Fruit fly (Drosophila melanogaster): ENCODE data around the gene CG34166.

Gene CG34166

DNA sequence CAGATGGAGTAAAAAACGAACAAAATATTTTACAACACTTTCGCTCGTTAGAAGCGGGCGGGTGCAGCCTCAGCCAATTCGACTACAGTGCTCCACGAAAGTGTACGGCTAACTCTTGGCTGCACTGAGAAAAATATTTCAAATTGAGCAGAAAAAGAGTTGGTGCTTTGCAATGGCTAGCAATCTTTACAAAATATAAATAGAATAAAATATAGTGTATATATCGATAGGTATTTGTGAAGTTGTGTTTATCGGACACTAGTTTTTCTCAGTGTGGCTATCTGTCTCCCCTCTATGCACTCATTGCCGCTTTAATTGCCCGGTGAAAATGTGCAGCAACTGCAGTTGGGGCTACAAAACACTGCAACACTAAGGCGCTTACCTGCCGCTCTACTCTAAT, 41.5 kb upstream of the CG34166 start (continued):
- TF ChIP-seq D (optimal IDR thresholded peaks at IDR 0.05): no peak
- peak; percentile 48 for TF ChIP-seq D (GFP tag; optimal IDR thresholded peaks at IDR 0.05)
- peak; percentile 58 for TF ChIP-seq Ada2b (GFP tag; IDR thresholded peaks at IDR 0.05)
- TF ChIP-seq salm (tag; optimal IDR thresholded peaks at IDR 0.05): peak; percentile 52
- TF ChIP-seq CG13775 (GFP tag; optimal IDR thresholded peaks at IDR 0.05): peak; percentile 46
- TF ChIP-seq CG10321 (GFP tag; IDR thresholded peaks at IDR 0.05): no peak
- TF ChIP-seq CG14014 (GFP tag; IDR thresholded peaks at IDR 0.05): peak; percentile 24; the same call in 1 of the 2 replicates
- no peak for TF ChIP-seq Side (GFP tag; optimal IDR thresholded peaks at IDR 0.05)
- TF ChIP-seq ranshi (GFP tag; IDR thresholded peaks at IDR 0.05): peak; percentile 78
- peak; percentile 61 for TF ChIP-seq CG9727 (GFP tag; optimal IDR thresholded peaks at IDR 0.05)
- TF ChIP-seq CG10979 (tag; optimal IDR thresholded peaks at IDR 0.05): peak; percentile 69
- TF ChIP-seq CG2889 (GFP tag; IDR thresholded peaks at IDR 0.05): 0 out of 3 replicates have a peak, but pooled peaks have one; percentile 34
- TF ChIP-seq tll (GFP tag; optimal IDR thresholded peaks at IDR 0.05): no peak
- TF ChIP-seq lmd (GFP tag; IDR thresholded peaks at IDR 0.05): peak; percentile 61
- no peak for TF ChIP-seq CG43689 (GFP tag; IDR thresholded peaks at IDR 0.05)
- TF ChIP-seq CG7839 (tag; optimal IDR thresholded peaks at IDR 0.05): peak; percentile 71
- peak; percentile 42 for TF ChIP-seq CG15269 (tag; optimal IDR thresholded peaks at IDR 0.05)
- TF ChIP-seq org-1 (GFP tag; optimal IDR thresholded peaks at IDR 0.05): peak; percentile 31
- peak; percentile 72 for TF ChIP-seq Hr3 (GFP tag; optimal IDR thresholded peaks at IDR 0.05)
- peak; percentile 40 for TF ChIP-seq zf30C (GFP tag; optimal IDR thresholded peaks at IDR 0.05)
- TF ChIP-seq Lpt (GFP tag; optimal IDR thresholded peaks at IDR 0.05): no peak
- 0 out of 2 replicates have a peak, but pooled peaks have one; percentile 38 for TF ChIP-seq sim (GFP tag; IDR thresholded peaks at IDR 0.05)
- peak; percentile 73 for TF ChIP-seq CG17328 (GFP tag; IDR thresholded peaks at IDR 0.05)
- peak; percentile 38 for TF ChIP-seq CG4707 (GFP tag; optimal IDR thresholded peaks at IDR 0.05)
- TF ChIP-seq CG17568 (GFP tag; optimal IDR thresholded peaks at IDR 0.05): peak; percentile 22
- no peak; the same call in 2 of the 3 replicates for TF ChIP-seq croc (GFP tag; conservative IDR thresholded peaks at IDR 0.05)
- peak; percentile 42 for TF ChIP-seq pnt (GFP tag; optimal IDR thresholded peaks at IDR 0.05)
- no peak for TF ChIP-seq CG4730 (GFP tag; IDR thresholded peaks at IDR 0.05)
- TF ChIP-seq Pdp1 (GFP tag; optimal IDR thresholded peaks at IDR 0.05): peak; percentile 19 to 23
- peak in 1 of 2 experiments; percentile 85 for TF ChIP-seq bsh (GFP tag; optimal IDR thresholded peaks at IDR 0.05)
- peak; percentile 44; the same call in 1 of the 2 replicates for TF ChIP-seq onecut (GFP tag; IDR thresholded peaks at IDR 0.05)
- TF ChIP-seq Lhr (GFP tag; optimal IDR thresholded peaks at IDR 0.05): peak; percentile 56
- TF ChIP-seq Nf-YA (GFP tag; IDR thresholded peaks at IDR 0.05): 0 out of 2 replicates have a peak, but pooled peaks have one; percentile 53
- TF ChIP-seq Lim3 (GFP tag; IDR thresholded peaks at IDR 0.05): peak; percentile 36; the same call in 1 of the 2 replicates
- peak; percentile 49 for TF ChIP-seq trh (GFP tag; optimal IDR thresholded peaks at IDR 0.05)
- TF ChIP-seq lola (GFP tag; optimal IDR thresholded peaks at IDR 0.05): peak in 1 of 3 experiments; percentile 67
- peak; percentile 15 for TF ChIP-seq CG3065 (GFP tag; optimal IDR thresholded peaks at IDR 0.05)
- TF ChIP-seq CG17385 (GFP tag; optimal IDR thresholded peaks at IDR 0.05): peak; percentile 37
- TF ChIP-seq D19A (tag; optimal IDR thresholded peaks at IDR 0.05): peak; percentile 59
- TF ChIP-seq CG4617 (GFP tag; optimal IDR thresholded peaks at IDR 0.05; ENCODE audit: borderline replicate concordance): peak; percentile 21
- peak; percentile 9 for TF ChIP-seq CG2116 (GFP tag; optimal IDR thresholded peaks at IDR 0.05)
- peak; percentile 61 for TF ChIP-seq Ptx1 (GFP tag; IDR thresholded peaks at IDR 0.05)
- peak; percentile 74 for TF ChIP-seq dmrt11E (tag; optimal IDR thresholded peaks at IDR 0.05)
- TF ChIP-seq CG3407 (GFP tag; optimal IDR thresholded peaks at IDR 0.05): peak; percentile 70
- peak; percentile 3 for TF ChIP-seq wek (GFP tag; optimal IDR thresholded peaks at IDR 0.05)
- TF ChIP-seq fd3F (GFP tag; optimal IDR thresholded peaks at IDR 0.05): no peak
- TF ChIP-seq CG4820 (GFP tag; optimal IDR thresholded peaks at IDR 0.05): peak; percentile 72
- TF ChIP-seq CG30403 (GFP tag; optimal IDR thresholded peaks at IDR 0.05): peak; percentile 60
- peak; percentile 39; the same call in 1 of the 2 replicates for TF ChIP-seq E2f2 (GFP tag; IDR thresholded peaks at IDR 0.05)
- peak; percentile 23 for TF ChIP-seq bcd (GFP tag; optimal IDR thresholded peaks at IDR 0.05)

Data from whole organism, embryonic.